Worm (Caenorhabditis elegans): ENCODE data around the gene srx-115.
A peak's percentile ranks its signal among the peaks of the same experiment; 100 is the strongest.

srx-115 gene

DNA sequence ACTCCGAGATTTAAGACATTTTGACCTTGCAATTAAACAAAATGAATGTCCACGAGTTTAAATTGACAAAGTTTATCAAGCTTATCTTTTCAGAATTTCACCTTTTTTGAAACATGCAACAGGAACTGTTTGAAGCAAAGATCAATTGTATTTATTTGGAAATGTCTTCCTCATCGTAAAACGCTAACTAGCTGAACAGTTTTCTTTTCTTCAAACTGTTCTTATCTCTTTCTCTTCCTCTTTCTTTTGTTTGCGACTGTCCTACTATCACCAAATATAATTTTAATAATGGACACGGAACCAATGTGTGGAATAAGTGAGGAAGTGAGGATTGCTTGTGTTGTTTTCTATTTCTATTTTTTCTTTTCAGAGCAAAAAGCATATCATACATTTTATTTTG is 38.8 kb upstream of the srx-115 start, which contains the start of gene ZC196.4:
TSS of gene ZC196.4 (plus strand) at position 173 of the 400 bp plus-strand sequence.
- TF ChIP-seq unc-130 (GFP tag; optimal IDR thresholded peaks at IDR 0.05) (no peak), dve-1 (tag; optimal IDR thresholded peaks at IDR 0.05; ENCODE audit: insufficient read depth) (peak; percentile 39), D1046.2 (GFP tag; IDR thresholded peaks at IDR 0.05) (no peak), daf-16 (GFP tag; optimal IDR thresholded peaks at IDR 0.05) (no peak), daf-16 (tag; optimal IDR thresholded peaks at IDR 0.05) (peak; percentile 74), snpc-1.2 (GFP tag; IDR thresholded peaks at IDR 0.05) (no peak), aly-2 (tag; optimal IDR thresholded peaks at IDR 0.05) (no peak), daf-8 (GFP tag; IDR thresholded peaks at IDR 0.05) (no peak), hlh-30 (tag; optimal IDR thresholded peaks at IDR 0.05; ENCODE audit: insufficient read depth) (no peak), fkh-10 (GFP tag; optimal IDR thresholded peaks at IDR 0.05) (no peak), pqm-1 (tag; optimal IDR thresholded peaks at IDR 0.05) (peak; percentile 76), zip-11 (GFP tag; IDR thresholded peaks at IDR 0.05) (no peak), ceh-62 (tag; optimal IDR thresholded peaks at IDR 0.05) (no peak), nhr-42 (GFP tag; IDR thresholded peaks at IDR 0.05) (no peak), nhr-28 (tag; optimal IDR thresholded peaks at IDR 0.05) (peak; percentile 16), zfp-3 (GFP tag; conservative IDR thresholded peaks at IDR 0.05) (no peak)

- TF ChIP-seq nhr-6 (tag; optimal IDR thresholded peaks at IDR 0.05) (no peak), daf-8 (GFP tag; IDR thresholded peaks at IDR 0.05) (no peak), zfp-3 (GFP tag; conservative IDR thresholded peaks at IDR 0.05) (no peak)
These were observed 35.3 kb upstream of the srx-115 start, which contains the start of gene ZC196.3 for ce11 chrV:8736369-8736768. Gene ZC196.3, plus strand, starts transcription at chrV:8736669.

DNA sequence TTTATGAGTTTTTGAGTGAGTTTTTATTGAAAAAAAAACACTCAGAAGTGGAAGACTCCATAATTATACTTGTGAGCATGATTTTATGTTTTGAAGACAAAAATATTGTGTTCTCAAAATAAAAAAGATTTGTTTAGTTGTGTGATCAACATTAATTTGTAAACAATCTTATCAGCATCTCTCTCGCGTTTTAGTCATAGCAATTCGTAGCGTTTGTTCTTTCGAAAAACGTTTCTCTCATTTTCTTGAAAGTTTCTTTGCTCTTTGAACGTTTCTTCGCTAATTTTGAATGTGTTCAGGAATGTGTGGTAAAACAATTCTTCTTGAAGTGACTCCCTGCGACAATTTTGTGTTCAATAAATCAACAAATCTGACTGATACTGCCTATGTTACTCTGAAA is 32.6 kb upstream of the srx-115 start, which contains the start of gene ZC196.2:
TSS of gene ZC196.2 (plus strand) at position 301 of the 400 bp plus-strand sequence.
- no peak for TF ChIP-seq ces-1 (GFP tag; optimal IDR thresholded peaks at IDR 0.05)
- TF ChIP-seq daf-19 (GFP tag; conservative IDR thresholded peaks at IDR 0.05), result no peak
- no peak for TF ChIP-seq sdz-12 (GFP tag; optimal IDR thresholded peaks at IDR 0.05)
- no peak for TF ChIP-seq lim-7 (GFP tag; IDR thresholded peaks at IDR 0.05)
- no peak for TF ChIP-seq ama-1 (optimal IDR thresholded peaks at IDR 0.05)
- TF ChIP-seq daf-16 (GFP tag; optimal IDR thresholded peaks at IDR 0.05), result no peak
- peak; percentile 59 for TF ChIP-seq daf-16 (tag; optimal IDR thresholded peaks at IDR 0.05)
- TF ChIP-seq aha-1 (tag), result peak; percentile 13

DNA sequence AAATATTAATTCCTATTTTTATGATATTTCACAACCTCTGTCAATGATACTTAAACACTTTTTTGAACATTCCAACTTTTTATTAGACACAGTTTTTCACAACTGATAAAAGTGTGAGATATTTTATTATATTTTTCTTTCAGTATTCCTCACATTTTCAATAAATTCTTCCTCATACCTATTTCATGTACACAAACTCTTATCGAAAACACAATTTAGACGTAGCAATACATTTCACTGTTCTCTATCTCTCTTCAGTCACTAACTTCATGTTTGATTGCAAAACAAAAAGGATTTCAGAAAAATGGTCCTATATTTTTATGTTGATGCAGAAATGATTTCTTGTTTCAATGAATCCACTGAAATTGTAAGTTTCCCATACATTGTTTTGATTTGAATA is 25.8 kb upstream of the srx-115 start, which contains the start of gene B0507.6:
TSS of gene B0507.6 (plus strand) at position 301 of the 400 bp plus-strand sequence.
- TF ChIP-seq rbr-2 (tag; optimal IDR thresholded peaks at IDR 0.05) (no peak), F44E2.7 (GFP tag; IDR thresholded peaks at IDR 0.05) (no peak), D1046.2 (GFP tag; IDR thresholded peaks at IDR 0.05) (no peak), mep-1 (tag; optimal IDR thresholded peaks at IDR 0.05) (no peak), nhr-48 (tag; optimal IDR thresholded peaks at IDR 0.05) (no peak), unc-62 (GFP tag; optimal IDR thresholded peaks at IDR 0.05 in 1 of 2) (no peak), unc-62 (tag; optimal IDR thresholded peaks at IDR 0.05) (no peak), hlh-11 (tag; optimal IDR thresholded peaks at IDR 0.05) (no peak), mdt-29 (GFP tag; IDR thresholded peaks at IDR 0.05) (no peak), lin-1 (GFP tag; IDR thresholded peaks at IDR 0.05) (no peak), dmd-9 (GFP tag; IDR thresholded peaks at IDR 0.05) (no peak), sdz-12 (GFP tag; optimal IDR thresholded peaks at IDR 0.05) (no peak), zip-11 (GFP tag; IDR thresholded peaks at IDR 0.05) (no peak), mxl-3 (GFP tag; optimal IDR thresholded peaks at IDR 0.05) (no peak)

DNA sequence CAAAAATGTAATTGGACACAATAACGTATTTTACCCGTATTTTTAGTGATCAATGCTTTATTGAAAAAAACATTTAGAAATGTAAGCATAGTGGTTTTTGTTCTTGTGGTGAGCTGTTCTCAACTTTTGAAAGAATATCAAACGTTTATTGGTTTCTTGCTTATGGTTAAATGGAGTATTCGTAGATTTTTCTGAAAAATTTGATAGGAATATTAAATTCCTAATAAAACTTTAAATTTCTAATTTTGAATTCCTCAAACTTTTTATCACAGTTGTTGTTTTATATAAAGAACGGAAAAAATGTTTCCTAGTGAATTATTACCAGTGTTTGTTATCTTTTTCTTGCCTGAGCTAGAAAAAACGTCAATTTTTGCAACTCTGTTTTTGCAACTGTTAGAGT is 18.3 kb upstream of the srx-115 start, which contains the start of gene B0507.5:
TSS of gene B0507.5 (plus strand) at position 301 of the 400 bp plus-strand sequence.
- no peak for TF ChIP-seq ctbp-1 (GFP tag; IDR thresholded peaks at IDR 0.05)
- TF ChIP-seq nhr-77 (tag; optimal IDR thresholded peaks at IDR 0.05), result no peak
- no peak for TF ChIP-seq mdl-1 (tag; optimal IDR thresholded peaks at IDR 0.05)
- TF ChIP-seq snpc-4 (tag; optimal IDR thresholded peaks at IDR 0.05), result no peak
- TF ChIP-seq daf-16 (GFP tag; optimal IDR thresholded peaks at IDR 0.05), result no peak
- no peak for TF ChIP-seq daf-16 (tag; optimal IDR thresholded peaks at IDR 0.05)
- no peak for TF ChIP-seq unc-39 (tag; optimal IDR thresholded peaks at IDR 0.05)
- no peak for TF ChIP-seq zip-11 (GFP tag; IDR thresholded peaks at IDR 0.05)
- TF ChIP-seq Y75B8A.6 (GFP tag; IDR thresholded peaks at IDR 0.05), result no peak
- no peak for TF ChIP-seq D1046.2 (GFP tag; IDR thresholded peaks at IDR 0.05)
- TF ChIP-seq T26A8.4 (GFP tag; IDR thresholded peaks at IDR 0.05), result no peak
- TF ChIP-seq aha-1 (tag), result no peak
- no peak for TF ChIP-seq nhr-237 (tag; optimal IDR thresholded peaks at IDR 0.05)
- TF ChIP-seq F10B5.3 (tag; optimal IDR thresholded peaks at IDR 0.05), result no peak
- no peak for TF ChIP-seq duxl-1 (tag; optimal IDR thresholded peaks at IDR 0.05; ENCODE audit: poor library complexity)
- TF ChIP-seq dmd-8 (GFP tag; IDR thresholded peaks at IDR 0.05), result no peak
- TF ChIP-seq lir-3 (tag; optimal IDR thresholded peaks at IDR 0.05), result no peak
- no peak for TF ChIP-seq tag-97 (GFP tag; IDR thresholded peaks at IDR 0.05)
